Worm (Caenorhabditis elegans) whole organism, L3 larva: ENCODE results near the gene F21C10.19.

ENCODE experiments used
- R02D3.7 ChIP-seq: fragments of 150-350 bp; optimal IDR thresholded peaks from 2 replicates; lab custom pipeline; 2014; ENCODE audit warnings: missing biosample characterization, missing genetic modification characterization
- ZK546.5 ChIP-seq: sonication (generic microtip); optimal IDR thresholded peaks from 2 replicates; lab custom pipeline; 2017; ENCODE audit warnings: missing biosample characterization, missing genetic modification characterization
- aly-2 ChIP-seq: fragments of 150-350 bp; optimal IDR thresholded peaks from 2 replicates; lab custom pipeline; 2014; ENCODE audit warnings: missing biosample characterization, missing genetic modification characterization
- ama-1 ChIP-seq: fragments of 150-350 bp; optimal IDR thresholded peaks from 2 replicates; lab custom pipeline; 2018
- ceh-16 ChIP-seq: sonication (generic microtip); optimal IDR thresholded peaks from 2 replicates; lab custom pipeline; 2017; ENCODE audit warnings: missing biosample characterization, missing genetic modification characterization
- ceh-82 ChIP-seq: fragments of 150-350 bp; optimal IDR thresholded peaks from 2 replicates; lab custom pipeline; 2014; ENCODE audit warnings: missing biosample characterization, missing genetic modification characterization
- ceh-9 ChIP-seq: sonication (generic microtip); optimal IDR thresholded peaks from 2 replicates; lab custom pipeline; 2018; ENCODE audit warnings: missing biosample characterization, missing genetic modification characterization
- egl-27 ChIP-seq: sonication (generic microtip); optimal IDR thresholded peaks from 4 replicates; lab custom pipeline; 2017; ENCODE audit warnings: missing biosample characterization, missing genetic modification reagents, missing genetic modification characterization
- egl-5 ChIP-seq: fragments of 150-350 bp; optimal IDR thresholded peaks from 2 replicates; lab custom pipeline; 2017; ENCODE audit warnings: missing biosample characterization, missing genetic modification reagents, missing genetic modification characterization, inconsistent platforms
- elt-1 ChIP-seq: fragments of 150-350 bp; optimal IDR thresholded peaks from 2 replicates; lab custom pipeline; 2014; ENCODE audit warnings: missing biosample characterization, missing genetic modification characterization
- elt-2 ChIP-seq: sonication (generic microtip); optimal IDR thresholded peaks from 2 replicates; lab custom pipeline; 2016; ENCODE audit warnings: missing genetic modification reagents, mild to moderate bottlenecking, missing genetic modification characterization, missing compliant biosample characterization
- elt-3 ChIP-seq, 3 experiments: fragments of 150-350 bp in 1 of 3; sonication (generic microtip) in 2 of 3; optimal IDR thresholded peaks; 2 replicates in 2 of 3; 4 replicates in 1 of 3; lab custom pipeline; 2014 to 2017; ENCODE audit warnings: missing biosample characterization in 3 of 3, missing genetic modification characterization in 3 of 3
- eor-1 ChIP-seq, 2 experiments: fragments of 150-350 bp; optimal IDR thresholded peaks; 2 replicates each; lab custom pipeline; 2014 to 2018; ENCODE audit warnings: missing biosample characterization in 2 of 2, missing genetic modification characterization in 2 of 2
- fos-1 ChIP-seq: fragments of 150-350 bp; optimal IDR thresholded peaks from 2 replicates; lab custom pipeline; 2014; ENCODE audit warnings: missing biosample characterization, missing genetic modification characterization
- lin-15B ChIP-seq: fragments of 150-350 bp; optimal IDR thresholded peaks from 2 replicates; lab custom pipeline; 2014; ENCODE audit warnings: missing biosample characterization, missing genetic modification characterization
- lin-39 ChIP-seq: fragments of 150-350 bp; optimal IDR thresholded peaks from 2 replicates; lab custom pipeline; 2018; ENCODE audit warnings: missing biosample characterization, missing genetic modification reagents, missing genetic modification characterization
- nfya-1 ChIP-seq: sonication (generic microtip); optimal IDR thresholded peaks from 2 replicates; lab custom pipeline; 2017; ENCODE audit warnings: missing genetic modification characterization, mild to moderate bottlenecking, missing compliant biosample characterization, antibody characterized with exemption, moderate library complexity; ENCODE audit not compliant: insufficient read depth
- nhr-11 ChIP-seq: fragments of 150-350 bp; optimal IDR thresholded peaks from 2 replicates; lab custom pipeline; 2014; ENCODE audit warnings: missing biosample characterization, missing genetic modification characterization
- nhr-12 ChIP-seq: fragments of 150-350 bp; optimal IDR thresholded peaks from 2 replicates; lab custom pipeline; 2014; ENCODE audit warnings: missing biosample characterization, missing genetic modification characterization
- nhr-23 ChIP-seq: fragments of 150-350 bp; optimal IDR thresholded peaks from 2 replicates; lab custom pipeline; 2014; ENCODE audit warnings: missing biosample characterization, missing genetic modification reagents, missing genetic modification characterization
- nhr-25 ChIP-seq: sonication (generic microtip); optimal IDR thresholded peaks from 2 replicates; lab custom pipeline; 2017; ENCODE audit warnings: missing biosample characterization, missing genetic modification characterization
- nhr-28 ChIP-seq: fragments of 150-350 bp; optimal IDR thresholded peaks from 2 replicates; lab custom pipeline; 2014; ENCODE audit warnings: missing biosample characterization, missing genetic modification characterization
- nhr-43 ChIP-seq: sonication (generic microtip); optimal IDR thresholded peaks from 2 replicates; lab custom pipeline; 2016; ENCODE audit warnings: mild to moderate bottlenecking, missing genetic modification characterization, missing compliant biosample characterization; ENCODE audit not compliant: poor library complexity, severe bottlenecking
- nhr-76 ChIP-seq: fragments of 150-350 bp; sonication (generic microtip); optimal IDR thresholded peaks from 5 replicates; lab custom pipeline; 2014; ENCODE audit warnings: missing biosample characterization, missing genetic modification characterization
- pha-4 ChIP-seq: fragments of 150-350 bp; optimal IDR thresholded peaks from 2 replicates; lab custom pipeline; 2014; ENCODE audit warnings: missing biosample characterization, missing genetic modification reagents, missing genetic modification characterization
- pqm-1 ChIP-seq: fragments of 150-350 bp; optimal IDR thresholded peaks from 2 replicates; lab custom pipeline; 2017; ENCODE audit warnings: missing biosample characterization, missing genetic modification characterization, inconsistent platforms
- sea-2 ChIP-seq: fragments of 150-350 bp; sonication (generic microtip); optimal IDR thresholded peaks from 4 replicates; lab custom pipeline; 2014; ENCODE audit warnings: missing biosample characterization, missing genetic modification reagents, missing genetic modification characterization
- snpc-4 ChIP-seq: fragments of 150-350 bp; optimal IDR thresholded peaks from 2 replicates; lab custom pipeline; 2014; ENCODE audit warnings: missing biosample characterization, missing genetic modification characterization
- tbx-2 ChIP-seq: sonication (generic microtip); optimal IDR thresholded peaks from 2 replicates; lab custom pipeline; 2016; ENCODE audit warnings: mild to moderate bottlenecking, missing genetic modification characterization, missing compliant biosample characterization
- unc-39 ChIP-seq: sonication (generic microtip); optimal IDR thresholded peaks from 4 replicates; lab custom pipeline; 2017; ENCODE audit warnings: missing biosample characterization, missing genetic modification characterization
- unc-62 ChIP-seq: fragments of 150-350 bp; sonication (generic microtip); optimal IDR thresholded peaks from 4 replicates; lab custom pipeline; 2014; ENCODE audit warnings: missing biosample characterization, missing genetic modification reagents, missing genetic modification characterization
- zag-1 ChIP-seq: fragments of 150-350 bp; optimal IDR thresholded peaks from 2 replicates; lab custom pipeline; 2014; ENCODE audit warnings: missing biosample characterization, missing genetic modification characterization
- ztf-11 ChIP-seq: fragments of 150-350 bp; optimal IDR thresholded peaks from 2 replicates; lab custom pipeline; 2014; ENCODE audit warnings: missing biosample characterization, missing genetic modification characterization
- ztf-4 ChIP-seq: fragments of 150-350 bp; optimal IDR thresholded peaks from 2 replicates; lab custom pipeline; 2014; ENCODE audit warnings: missing biosample characterization, missing genetic modification characterization

The F21C10.19 gene

ce11 chrV:9163897-9164296 is 33.0 kb downstream of the F21C10.19 start:
- TF ChIP-seq ztf-11 (tag; lab: Kevin White, UChicago) = no peak
- TF ChIP-seq nhr-23 (tag; lab: Kevin White, UChicago) = no peak
- peak; percentile 89 for TF ChIP-seq ama-1 (lab: Kevin White, UChicago)
- TF ChIP-seq egl-5 (tag; lab: Kevin White, UChicago) = no peak
- no peak for TF ChIP-seq fos-1 (tag; lab: Kevin White, UChicago)
- TF ChIP-seq nhr-11 (tag; lab: Kevin White, UChicago) = no peak
- TF ChIP-seq nhr-43 = peak; percentile 50
- no peak for TF ChIP-seq sea-2 (GFP tag; lab: Kevin White, UChicago)
- TF ChIP-seq unc-39 (tag; lab: Kevin White, UChicago) = no peak
- peak; percentile 1 for TF ChIP-seq R02D3.7 (tag; lab: Kevin White, UChicago)
- TF ChIP-seq nfya-1 (tag; lab: Kevin White, UChicago) = no peak
- TF ChIP-seq ztf-4 (tag; lab: Kevin White, UChicago) = peak; percentile 9
- TF ChIP-seq tbx-2 (tag; lab: Kevin White, UChicago) = no peak
- TF ChIP-seq snpc-4 (tag; lab: Kevin White, UChicago) = no peak
- peak; percentile 93 for TF ChIP-seq nhr-25

- TF ChIP-seq unc-62 (GFP tag; lab: Kevin White, UChicago) = no peak
- no peak for TF ChIP-seq unc-39 (tag; lab: Kevin White, UChicago)
- peak; percentile 65 for TF ChIP-seq nhr-43
- TF ChIP-seq nhr-76 = no peak
- TF ChIP-seq elt-1 (tag; lab: Kevin White, UChicago) = peak; percentile 56
- peak; percentile 85 for TF ChIP-seq ama-1 (lab: Kevin White, UChicago)
- no peak for TF ChIP-seq snpc-4 (tag; lab: Kevin White, UChicago)
- TF ChIP-seq nhr-25 = peak; percentile 86
- TF ChIP-seq egl-27 (tag; lab: Kevin White, UChicago) = peak; percentile 15
- no peak for TF ChIP-seq pqm-1 (tag; lab: Kevin White, UChicago)
- TF ChIP-seq aly-2 (tag; lab: Kevin White, UChicago) = no peak
Measured at ce11 chrV:9165073-9165699, 34.3 kb downstream of the F21C10.19 start, which contains the start of gene col-10. TSS of gene col-10 (minus strand) at chrV:9165307.

- TF ChIP-seq nhr-28 (tag; lab: Kevin White, UChicago) (no peak), tbx-2 (tag; lab: Kevin White, UChicago) (no peak), nhr-76 (no peak), ceh-16 (tag; lab: Kevin White, UChicago) (no peak), nhr-23 (tag; lab: Kevin White, UChicago) (peak; percentile 23), lin-15B (no peak), R02D3.7 (tag; lab: Kevin White, UChicago) (no peak), elt-1 (tag; lab: Kevin White, UChicago) (peak; percentile 73), nhr-12 (no peak), nhr-25 (peak; percentile 76), eor-1 (tag; optimal IDR thresholded peaks at IDR 0.05; lab: Kevin White, UChicago) (no peak)
- TF ChIP-seq, all 47 proteins: peak for 3
Measured at ce11 chrV:9166306-9166705, 35.4 kb downstream of the F21C10.19 start.

- TF ChIP-seq egl-5 (tag; lab: Kevin White, UChicago) = no peak
- TF ChIP-seq R02D3.7 (tag; lab: Kevin White, UChicago) = no peak
- TF ChIP-seq ceh-9 (tag; lab: Kevin White, UChicago) = no peak
- TF ChIP-seq lin-39 (tag; lab: Kevin White, UChicago) = no peak
- no peak for TF ChIP-seq pha-4
- no peak for TF ChIP-seq ZK546.5 (tag; lab: Kevin White, UChicago)
- no peak for TF ChIP-seq nhr-11 (tag; lab: Kevin White, UChicago)
- no peak for TF ChIP-seq sea-2 (GFP tag; lab: Kevin White, UChicago)
- TF ChIP-seq zag-1 (tag; lab: Kevin White, UChicago) = no peak
- TF ChIP-seq nhr-25 = no peak
- no peak for TF ChIP-seq ztf-4 (tag; lab: Kevin White, UChicago)
- no peak for TF ChIP-seq nhr-43
- no peak for TF ChIP-seq elt-3 (tag; optimal IDR thresholded peaks at IDR 0.05; lab: Kevin White, UChicago)
- no peak for TF ChIP-seq lin-15B
- TF ChIP-seq tbx-2 (tag; lab: Kevin White, UChicago) = no peak
Measured at ce11 chrV:9168089-9168488, 37.2 kb downstream of the F21C10.19 start, which contains the start of gene B0222.11. TSS of gene B0222.11 (minus strand) at chrV:9168189.

- peak; percentile 52 for TF ChIP-seq pha-4
- TF ChIP-seq ceh-82 (tag; lab: Kevin White, UChicago) = no peak
- no peak for TF ChIP-seq egl-5 (tag; lab: Kevin White, UChicago)
- peak; percentile 52 for TF ChIP-seq pqm-1 (tag; lab: Kevin White, UChicago)
- TF ChIP-seq elt-2 (tag; lab: Kevin White, UChicago) = peak; percentile 63
- no peak for TF ChIP-seq nhr-12
- no peak for TF ChIP-seq unc-62 (GFP tag; lab: Kevin White, UChicago)
- no peak for TF ChIP-seq fos-1 (tag; lab: Kevin White, UChicago)
Measured at ce11 chrV:9172989-9173388, 42.1 kb downstream of the F21C10.19 start, which contains the start of gene gad-3. TSS of gene gad-3 (minus strand) at chrV:9173005.
